Comparison of ENCODE assay signal across 6 worm cellular contexts in the genomic region with DNA sequence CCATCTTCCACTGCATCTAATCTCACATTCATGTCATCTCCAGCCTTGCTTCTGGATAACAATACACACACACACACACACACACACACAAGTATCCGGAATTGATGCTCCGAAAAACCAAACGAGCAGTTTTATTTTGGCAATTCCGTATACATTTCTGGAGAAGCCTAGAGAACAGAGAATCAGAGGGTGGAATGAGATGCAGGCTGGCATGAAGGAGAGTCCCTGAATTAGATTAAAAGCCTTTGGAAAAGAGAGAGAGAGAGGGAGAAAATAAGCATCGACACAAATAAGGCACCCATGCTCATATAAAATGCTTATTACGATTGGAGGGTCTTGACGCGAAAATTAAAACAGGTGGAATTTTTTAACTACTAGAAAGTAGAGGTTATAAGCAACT.
TF ChIP-seq lines count a peak whose summit lies in the region.

No protein-coding gene starts in this region.

TF ChIP-seq in whole organism, L1 larva, 84 proteins besides CTCF, POLR2A, EP300 and RAD21:
- TF ChIP-seq lin-14 (GFP tag; optimal IDR thresholded peaks at IDR 0.05; lab: Kevin White, UChicago), result peak; percentile 60
- TF ChIP-seq hlh-4 (tag; optimal IDR thresholded peaks at IDR 0.05; lab: Kevin White, UChicago), result no peak

TF ChIP-seq in whole organism, L2 larva, 48 proteins besides CTCF, POLR2A, EP300 and RAD21:
- TF ChIP-seq sem-4 (tag; optimal IDR thresholded peaks at IDR 0.05; lab: Kevin White, UChicago) (peak; percentile 36), unc-55 (GFP tag; optimal IDR thresholded peaks at IDR 0.05; lab: Kevin White, UChicago) (peak; percentile 32), ZK546.5 (tag; optimal IDR thresholded peaks at IDR 0.05; lab: Kevin White, UChicago) (no peak), C34F6.9 (tag; optimal IDR thresholded peaks at IDR 0.05; lab: Kevin White, UChicago) (peak; percentile 2)
TF ChIP-seq in whole organism, L2 larva: peak in this region for 3.

TF ChIP-seq in whole organism, L3 larva, 47 proteins besides CTCF, POLR2A, EP300 and RAD21:
- TF ChIP-seq jun-1 (tag; optimal IDR thresholded peaks at IDR 0.05; lab: Kevin White, UChicago), result no peak
- peak; percentile 10 for TF ChIP-seq egl-5 (tag; optimal IDR thresholded peaks at IDR 0.05; lab: Kevin White, UChicago)
- TF ChIP-seq nhr-77 (tag; optimal IDR thresholded peaks at IDR 0.05; lab: Kevin White, UChicago), result no peak
- peak; percentile 7 for TF ChIP-seq nfya-1 (tag; optimal IDR thresholded peaks at IDR 0.05; lab: Kevin White, UChicago; ENCODE audit: insufficient read depth)
- TF ChIP-seq nhr-43 (tag; optimal IDR thresholded peaks at IDR 0.05; lab: Kevin White, UChicago; ENCODE audit: poor library complexity, severe bottlenecking), result no peak
- TF ChIP-seq ZK546.5 (tag; optimal IDR thresholded peaks at IDR 0.05; lab: Kevin White, UChicago), result no peak

TF ChIP-seq in whole organism, L4 larva, 104 proteins besides CTCF, POLR2A, EP300 and RAD21:
- TF ChIP-seq aha-1 (tag; lab: Kevin White, UChicago) (peak; percentile 85), unc-62 (GFP tag; optimal IDR thresholded peaks at IDR 0.05 in 1 of 2; lab: Kevin White, UChicago) (peak in 1 of 2 experiments; percentile 1), unc-62 (tag; optimal IDR thresholded peaks at IDR 0.05; lab: Kevin White, UChicago) (no peak), lir-3 (tag; optimal IDR thresholded peaks at IDR 0.05; lab: Kevin White, UChicago) (no peak), lsy-2 (tag; optimal IDR thresholded peaks at IDR 0.05; lab: Kevin White, UChicago) (peak in 1 of 2 experiments; percentile 28), ctbp-1 (GFP tag; IDR thresholded peaks at IDR 0.05; lab: Robert Waterston, UW) (0 out of 2 replicates have a peak, but pooled peaks have one; percentile 7)

TF ChIP-seq in whole organism, late embryonic, 69 proteins besides CTCF, POLR2A, EP300 and RAD21:
- TF ChIP-seq ref-2 (tag; optimal IDR thresholded peaks at IDR 0.05; lab: Kevin White, UChicago) (no peak), unc-42 (tag; optimal IDR thresholded peaks at IDR 0.05; lab: Kevin White, UChicago) (peak; percentile 73), sox-4 (tag; optimal IDR thresholded peaks at IDR 0.05; lab: Kevin White, UChicago) (no peak), ceh-31 (tag; optimal IDR thresholded peaks at IDR 0.05; lab: Kevin White, UChicago) (peak; percentile 13), hlh-8 (tag; optimal IDR thresholded peaks at IDR 0.05; lab: Kevin White, UChicago) (no peak), ceh-2 (tag; optimal IDR thresholded peaks at IDR 0.05; lab: Kevin White, UChicago) (no peak), tbx-2 (tag; optimal IDR thresholded peaks at IDR 0.05; lab: Kevin White, UChicago) (no peak), nhr-11 (tag; optimal IDR thresholded peaks at IDR 0.05; lab: Kevin White, UChicago) (no peak)

TF ChIP-seq in whole organism, mixed stage, embryonic, 35 proteins besides CTCF, POLR2A, EP300 and RAD21:
- peak; percentile 89 for TF ChIP-seq ces-1 (GFP tag; optimal IDR thresholded peaks at IDR 0.05; lab: Kevin White, UChicago)
- TF ChIP-seq lsy-2 (tag; optimal IDR thresholded peaks at IDR 0.05; lab: Kevin White, UChicago), result no peak

Comparison
In these comparisons a context has a peak if more than half of its experiments do, and no peak if none do; other contexts are left out.
1. Of the 29 proteins assayed by ChIP-seq in both whole organism, L4 larva and whole organism, L1 larva: peak only in whole organism, L4 larva: aha-1; only in whole organism, L1 larva: none; in both: none; in neither: 26; mixed calls (peak in some experiments, not most) for 2.